Fruit fly (Drosophila melanogaster) whole organism, prepupa: ENCODE measurements around the gene CG7992.

Experiments
- Blimp-1 ChIP-seq: fragments of 200-800 bp; sonication (Bioruptor generic); optimal IDR thresholded peaks from 3 replicates; lab custom pipeline; 2017; ENCODE audit warnings: missing biosample characterization, missing genetic modification characterization, mild to moderate bottlenecking, moderate library complexity, missing genetic modification reagents
- CG10631 ChIP-seq: fragments of 200-800 bp; sonication (Bioruptor generic); optimal IDR thresholded peaks from 2 replicates; lab custom pipeline; 2016; ENCODE audit warnings: missing biosample characterization, missing genetic modification characterization
- CG11294 ChIP-seq: fragments of 200-800 bp; sonication (Bioruptor generic); IDR thresholded peaks from 2 replicates; pipeline ENCODE4 v1.3.6; 2022; ENCODE audit warnings: missing biosample characterization, missing genetic modification characterization
- CG11902 ChIP-seq: fragments of 200-800 bp; sonication (Bioruptor generic); optimal IDR thresholded peaks from 3 replicates; lab custom pipeline; 2016; ENCODE audit warnings: missing biosample characterization, missing genetic modification characterization
- CG15336 ChIP-seq: fragments of 200-800 bp; sonication (Bioruptor generic); IDR thresholded peaks from 2 replicates; pipeline ENCODE4 v1.3.6; 2022; ENCODE audit warnings: missing biosample characterization, missing genetic modification characterization
- CG3032 ChIP-seq: fragments of 200-800 bp; optimal IDR thresholded peaks from 2 replicates; lab custom pipeline; 2019; ENCODE audit warnings: missing biosample characterization, mild to moderate bottlenecking, missing genetic modification characterization, moderate library complexity
- CG34406 ChIP-seq: fragments of 200-800 bp; sonication (Bioruptor generic); optimal IDR thresholded peaks from 3 replicates; lab custom pipeline; 2016; ENCODE audit warnings: missing biosample characterization, missing genetic modification characterization
- CG6163 ChIP-seq: fragments of 200-800 bp; sonication (Bioruptor generic); IDR thresholded peaks from 3 replicates; pipeline ENCODE4 v1.3.6; 2022; ENCODE audit warnings: missing biosample characterization, missing genetic modification characterization
- CG6276 ChIP-seq: fragments of 200-800 bp; sonication (Bioruptor generic); optimal IDR thresholded peaks from 2 replicates; lab custom pipeline; 2017; ENCODE audit warnings: missing biosample characterization, mild to moderate bottlenecking, missing genetic modification characterization
- CG6792 ChIP-seq: fragments of 200-800 bp; sonication (Bioruptor generic); optimal IDR thresholded peaks from 3 replicates; lab custom pipeline; 2016; ENCODE audit warnings: missing biosample characterization, missing genetic modification characterization
- CG6808 ChIP-seq: fragments of 200-800 bp; sonication (Bioruptor generic); optimal IDR thresholded peaks from 3 replicates; lab custom pipeline; 2017; ENCODE audit warnings: missing biosample characterization, missing genetic modification characterization, mild to moderate bottlenecking, moderate library complexity, missing genetic modification reagents
- CG6854 ChIP-seq: fragments of 200-800 bp; sonication (Bioruptor generic); optimal IDR thresholded peaks from 2 replicates; lab custom pipeline; 2017; ENCODE audit warnings: missing biosample characterization, mild to moderate bottlenecking, missing genetic modification characterization
- CG7368 ChIP-seq: fragments of 200-800 bp; sonication (Bioruptor generic); optimal IDR thresholded peaks from 3 replicates; lab custom pipeline; 2016; ENCODE audit warnings: missing biosample characterization, missing genetic modification characterization
- CG8119 ChIP-seq: fragments of 200-800 bp; sonication (Bioruptor generic); IDR thresholded peaks from 3 replicates; pipeline ENCODE4 v1.3.6; 2022; ENCODE audit warnings: missing biosample characterization, missing genetic modification characterization
- CG8319 ChIP-seq: fragments of 200-800 bp; sonication (Bioruptor generic); optimal IDR thresholded peaks from 3 replicates; lab custom pipeline; 2016; ENCODE audit warnings: missing biosample characterization, missing genetic modification characterization
- CG8632 ChIP-seq: fragments of 200-800 bp; sonication (Bioruptor generic); optimal IDR thresholded peaks from 3 replicates; lab custom pipeline; 2016; ENCODE audit warnings: missing biosample characterization, missing genetic modification characterization
- Eip75B ChIP-seq: fragments of 200-800 bp; sonication (Bioruptor generic); optimal IDR thresholded peaks from 3 replicates; lab custom pipeline; 2016; ENCODE audit warnings: missing biosample characterization, missing genetic modification characterization
- Eip78C ChIP-seq: fragments of 200-800 bp; sonication (Bioruptor generic); peaks from one replicate; lab custom pipeline; 2016; ENCODE audit warnings: missing biosample characterization, missing genetic modification characterization
- Ets21C ChIP-seq: fragments of 200-800 bp; sonication (Bioruptor generic); optimal IDR thresholded peaks from 3 replicates; lab custom pipeline; 2016; ENCODE audit warnings: missing biosample characterization, missing genetic modification characterization
- Gug ChIP-seq: fragments of 200-800 bp; sonication (Bioruptor generic); IDR thresholded peaks from 2 replicates; pipeline ENCODE4 v1.3.6; 2022; ENCODE audit warnings: missing biosample characterization, missing genetic modification characterization
- Hr4 ChIP-seq: fragments of 200-800 bp; sonication (Bioruptor generic); optimal IDR thresholded peaks from 3 replicates; lab custom pipeline; 2016; ENCODE audit warnings: missing biosample characterization, missing genetic modification characterization
- Met ChIP-seq: fragments of 200-800 bp; sonication (Bioruptor generic); optimal IDR thresholded peaks from 3 replicates; lab custom pipeline; 2016; ENCODE audit warnings: missing biosample characterization, missing genetic modification characterization
- OdsH ChIP-seq: fragments of 200-800 bp; sonication (Bioruptor generic); optimal IDR thresholded peaks from 3 replicates; lab custom pipeline; 2016; ENCODE audit warnings: missing biosample characterization, missing genetic modification characterization
- Sox102F ChIP-seq: fragments of 200-800 bp; sonication (Bioruptor generic); optimal IDR thresholded peaks from 2 replicates; lab custom pipeline; 2016; ENCODE audit warnings: missing biosample characterization, mild to moderate bottlenecking, missing genetic modification characterization
- acj6 ChIP-seq: fragments of 200-800 bp; sonication (Bioruptor generic); optimal IDR thresholded peaks from 3 replicates; lab custom pipeline; 2016; ENCODE audit warnings: missing biosample characterization, missing genetic modification characterization
- cyc ChIP-seq: fragments of 200-800 bp; sonication (Bioruptor generic); optimal IDR thresholded peaks from 3 replicates; lab custom pipeline; 2016; ENCODE audit warnings: missing biosample characterization, missing genetic modification characterization
- dac ChIP-seq: fragments of 200-800 bp; sonication (Bioruptor generic); optimal IDR thresholded peaks from 2 replicates; lab custom pipeline; 2017; ENCODE audit warnings: missing biosample characterization, mild to moderate bottlenecking, missing genetic modification characterization
- dsx ChIP-seq: fragments of 200-800 bp; optimal IDR thresholded peaks from 3 replicates; lab custom pipeline; 2019; ENCODE audit warnings: missing biosample characterization, mild to moderate bottlenecking, missing genetic modification characterization, moderate library complexity; ENCODE audit not compliant: poor library complexity, severe bottlenecking
- eg ChIP-seq: fragments of 200-800 bp; sonication (Bioruptor generic); IDR thresholded peaks from 3 replicates; pipeline ENCODE4 v1.3.6; 2022; ENCODE audit warnings: missing biosample characterization, missing genetic modification characterization
- fd59A ChIP-seq: fragments of 200-800 bp; sonication (Bioruptor generic); optimal IDR thresholded peaks from 2 replicates; lab custom pipeline; 2017; ENCODE audit warnings: missing biosample characterization, mild to moderate bottlenecking, missing genetic modification characterization, missing genetic modification reagents
- net ChIP-seq: fragments of 200-800 bp; sonication (Bioruptor generic); optimal IDR thresholded peaks from 3 replicates; lab custom pipeline; 2016; ENCODE audit warnings: missing biosample characterization, missing genetic modification characterization
- pdm3 ChIP-seq: fragments of 200-800 bp; sonication (Bioruptor generic); optimal IDR thresholded peaks from 3 replicates; lab custom pipeline; 2016; ENCODE audit warnings: missing biosample characterization, missing genetic modification characterization
- salr ChIP-seq, 2 experiments: fragments of 200-800 bp; sonication (Bioruptor generic); optimal IDR thresholded peaks; 3 replicates each; lab custom pipeline; 2016 to 2018; ENCODE audit warnings: missing biosample characterization in 2 of 2, missing genetic modification characterization in 2 of 2, mild to moderate bottlenecking in 1 of 2
- ss ChIP-seq, 2 experiments: fragments of 200-800 bp; sonication (Bioruptor generic); optimal IDR thresholded peaks; 2 replicates in 1 of 2; 3 replicates in 1 of 2; lab custom pipeline; 2017 to 2018; ENCODE audit warnings: mild to moderate bottlenecking in 2 of 2, missing biosample characterization in 2 of 2, missing genetic modification characterization in 2 of 2, moderate library complexity in 1 of 2
- svp ChIP-seq: fragments of 200-800 bp; sonication (Bioruptor generic); peaks from one replicate; lab custom pipeline; 2016; ENCODE audit warnings: missing biosample characterization, missing genetic modification characterization
- topi ChIP-seq: fragments of 200-800 bp; sonication (Bioruptor generic); optimal IDR thresholded peaks from 3 replicates; lab custom pipeline; 2016; ENCODE audit warnings: missing biosample characterization, missing genetic modification characterization
- vri ChIP-seq: fragments of 200-800 bp; sonication (Bioruptor generic); optimal IDR thresholded peaks from 3 replicates; lab custom pipeline; 2016; ENCODE audit warnings: missing biosample characterization, mild to moderate bottlenecking, missing genetic modification characterization

The CG7992 gene

DNA sequence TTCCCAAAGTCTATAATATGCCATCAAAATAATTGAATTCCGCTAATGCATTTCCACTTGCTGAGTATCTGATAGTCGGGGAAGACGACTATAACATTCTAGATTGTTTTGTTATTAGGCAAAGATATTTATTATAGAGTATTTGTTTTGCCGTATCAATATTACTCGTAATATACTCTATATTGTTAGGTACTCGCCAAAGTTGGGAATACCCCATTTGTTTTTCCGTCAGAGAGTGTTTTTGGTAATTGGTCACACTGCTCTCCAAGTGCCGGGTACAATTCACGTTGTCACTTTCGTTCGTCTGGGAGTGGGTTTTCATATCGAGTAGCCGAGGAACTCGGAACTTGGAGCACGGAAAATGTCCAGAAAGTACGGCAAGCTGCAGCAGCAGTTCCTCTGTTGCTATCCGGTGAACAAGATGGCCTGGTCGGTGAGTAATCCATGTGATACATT is 3.6 kb downstream of the CG7992 start, which contains the start of gene CG7889 (continued):
- TF ChIP-seq salr (GFP tag; optimal IDR thresholded peaks at IDR 0.05; lab: Kevin White, UChicago) (no peak), Gug (GFP tag; lab: Robert Waterston, UW) (no peak), Eip75B (peak; percentile 29), fd59A (GFP tag; lab: Kevin White, UChicago) (no peak), Eip78C (peak; percentile 78), CG34406 (GFP tag; lab: Kevin White, UChicago) (no peak), CG8319 (GFP tag; lab: Kevin White, UChicago) (no peak), Hr4 (peak; percentile 45), CG3032 (tag; lab: Kevin White, UChicago) (peak; percentile 16), Blimp-1 (peak; percentile 78), CG6163 (GFP tag; lab: Robert Waterston, UW) (peak; percentile 37; the same call in 1 of the 3 replicates), Met (peak; percentile 18), CG15336 (GFP tag; lab: Robert Waterston, UW) (0 out of 2 replicates have a peak, but pooled peaks have one; percentile 11), net (no peak), CG11902 (GFP tag; lab: Kevin White, UChicago) (no peak), CG6854 (GFP tag; lab: Kevin White, UChicago) (peak; percentile 29), dac (GFP tag; lab: Kevin White, UChicago) (no peak), eg (peak; percentile 33; the same call in 1 of the 3 replicates), pdm3 (peak; percentile 5), CG6276 (peak; percentile 4)
- TF ChIP-seq, all 60 proteins: peak for 23

DNA sequence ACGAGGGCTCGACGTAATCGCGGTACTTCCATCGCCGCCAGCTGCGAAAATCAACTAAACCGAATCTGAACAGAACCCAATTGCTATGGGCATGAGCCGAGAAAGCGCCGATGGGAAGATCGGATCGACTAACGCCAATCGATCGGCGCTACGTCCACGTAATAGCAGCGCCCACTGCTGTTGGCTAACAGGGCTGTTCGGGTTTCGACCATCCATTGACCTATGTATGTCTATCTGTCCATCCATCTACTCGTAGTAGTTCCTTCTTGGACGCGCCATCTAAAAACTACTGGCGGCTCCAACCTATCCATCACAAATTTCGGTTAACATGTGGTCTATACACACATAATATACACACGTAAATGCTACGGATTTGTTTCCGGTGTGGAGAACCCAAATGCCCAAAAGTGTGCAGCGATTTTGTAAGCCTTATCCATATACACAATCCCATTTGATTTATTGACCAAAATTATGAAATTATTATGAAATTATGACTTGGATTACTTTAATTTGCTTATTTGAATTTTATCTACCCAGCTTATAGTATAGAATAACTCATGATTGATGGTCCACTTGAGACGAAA is 5.2 kb downstream of the CG7992 start, which contains the start of gene CG14196:
TSS of gene CG14196 (minus strand) at position 51 of the 584 bp plus-strand sequence.
- TF ChIP-seq Eip78C (peak; percentile 52), vri (peak; percentile 5), svp (GFP tag; lab: Kevin White, UChicago) (peak; percentile 79), CG7368 (GFP tag; lab: Kevin White, UChicago) (no peak)

DNA sequence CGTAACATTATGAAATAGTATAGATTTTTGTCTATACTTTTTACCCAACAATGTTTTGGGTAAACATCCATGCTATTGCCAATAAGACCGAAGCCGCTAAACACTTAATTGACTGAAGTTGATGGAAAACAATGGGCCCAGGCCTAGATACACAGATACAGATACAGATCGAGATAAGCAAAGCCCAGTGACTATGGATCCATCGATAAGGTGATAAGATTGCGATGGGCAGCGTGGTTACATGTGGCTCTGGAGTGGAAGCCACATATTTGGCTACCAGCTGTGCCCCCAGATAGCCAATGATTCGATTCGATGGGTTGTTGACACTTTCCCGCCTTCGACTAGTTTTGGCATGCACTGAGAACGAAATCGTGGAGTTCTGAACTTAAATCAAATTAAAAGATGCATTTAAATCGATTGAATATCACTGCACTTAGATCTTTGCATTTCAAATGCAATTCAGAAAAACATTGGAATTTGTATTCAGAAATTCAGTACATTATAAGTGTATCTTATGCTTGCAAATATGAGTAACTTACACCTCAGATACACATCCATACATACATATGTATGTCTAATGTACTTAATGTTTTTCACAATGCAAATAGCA is 6.7 kb downstream of the CG7992 start:
- TF ChIP-seq CG3032 (tag; lab: Kevin White, UChicago) (no peak), fd59A (GFP tag; lab: Kevin White, UChicago) (no peak), CG7368 (GFP tag; lab: Kevin White, UChicago) (no peak), Met (no peak), Ets21C (GFP tag; lab: Kevin White, UChicago) (no peak), CG11902 (GFP tag; lab: Kevin White, UChicago) (no peak), topi (GFP tag; lab: Kevin White, UChicago) (no peak), Hr4 (no peak), OdsH (GFP tag; lab: Kevin White, UChicago) (no peak), CG6163 (GFP tag; lab: Robert Waterston, UW) (no peak), ss (GFP tag; optimal IDR thresholded peaks at IDR 0.05; lab: Kevin White, UChicago) (no peak), CG8119 (GFP tag; lab: Robert Waterston, UW) (no peak), CG8632 (GFP tag; lab: Kevin White, UChicago) (no peak), net (no peak), CG6808 (no peak)

DNA sequence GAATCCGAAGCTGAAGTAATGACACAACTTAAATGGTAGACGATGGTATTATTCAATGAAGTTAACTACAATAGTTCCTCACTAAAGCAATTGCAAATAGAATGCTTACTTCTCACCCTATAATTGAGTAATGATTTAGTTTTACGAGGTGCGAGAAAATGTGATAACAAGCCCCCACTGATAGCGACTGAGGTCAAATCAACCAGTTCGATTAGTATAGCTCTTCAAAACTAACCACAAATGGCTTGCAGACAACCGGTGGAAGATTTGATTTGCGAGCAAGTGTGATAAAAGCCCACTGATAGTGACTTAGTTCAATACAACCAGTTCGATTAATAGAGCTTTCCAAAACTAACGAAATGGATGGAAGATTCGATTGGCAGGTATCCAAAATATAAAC is 7.7 kb downstream of the CG7992 start:
- no peak for TF ChIP-seq vri
- no peak for TF ChIP-seq Eip75B
- no peak for TF ChIP-seq CG6276
- TF ChIP-seq CG11902 (GFP tag; lab: Kevin White, UChicago), result no peak
- TF ChIP-seq Sox102F (GFP tag; lab: Kevin White, UChicago), result no peak
- no peak for TF ChIP-seq CG15336 (GFP tag; lab: Robert Waterston, UW)
- no peak for TF ChIP-seq cyc
- no peak for TF ChIP-seq CG10631
- TF ChIP-seq CG6792 (GFP tag; lab: Kevin White, UChicago), result no peak
- TF ChIP-seq CG11294 (GFP tag; lab: Robert Waterston, UW), result no peak
- no peak for TF ChIP-seq topi (GFP tag; lab: Kevin White, UChicago)
- TF ChIP-seq dsx (GFP tag; lab: Kevin White, UChicago), result no peak
- no peak for TF ChIP-seq CG34406 (GFP tag; lab: Kevin White, UChicago)
- no peak for TF ChIP-seq CG8319 (GFP tag; lab: Kevin White, UChicago)
- no peak for TF ChIP-seq acj6
